Worm (Caenorhabditis elegans) whole organism, L4/young adult: ENCODE measurements around the gene C27D8.4.

Experiments used
- dao-5 ChIP-seq: sonication (generic microtip); optimal IDR thresholded peaks from 2 replicates; lab custom pipeline; 2016; ENCODE audit warnings: missing genotype, missing genetic modification characterization, moderate library complexity, missing compliant biosample characterization
- him-1 ChIP-seq: sonication (generic microtip); optimal IDR thresholded peaks from 2 replicates; lab custom pipeline; 2016; ENCODE audit warnings: missing genotype, missing genetic modification reagents, missing genetic modification characterization, missing compliant biosample characterization

- TF ChIP-seq him-1 (tag; lab: Kevin White, UChicago) (no peak), dao-5 (tag; lab: Kevin White, UChicago) (no peak)
These were observed 51.7 kb downstream of the C27D8.4 start for ce11 chrIV:12755641-12756040.
